Worm (Caenorhabditis elegans): Measurements from ENCODE around the gene col-2.

col-2 gene

DNA sequence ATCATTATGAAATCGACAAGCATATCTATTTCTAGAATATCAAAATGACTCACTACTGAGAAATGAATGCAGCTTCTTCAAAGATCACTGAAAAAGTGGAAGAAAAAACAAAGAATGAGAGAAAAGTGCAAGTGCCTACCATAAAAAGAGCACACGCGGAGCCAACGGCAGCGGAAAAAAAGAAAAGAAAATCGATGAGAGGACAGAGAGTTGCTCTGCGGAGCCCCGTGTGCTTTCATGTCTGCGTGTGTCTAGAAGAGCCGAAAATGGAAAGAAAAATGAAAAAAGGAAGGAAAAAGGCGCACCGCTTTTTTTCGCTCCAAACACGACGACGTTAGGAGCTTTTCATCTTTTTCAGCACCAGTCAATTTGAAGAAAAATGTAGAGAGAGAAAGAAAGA lies 22.5 kb downstream of the col-2 start, which contains the start of gene ipla-7 (continued):
- TF ChIP-seq sup-37 (GFP tag; optimal IDR thresholded peaks at IDR 0.05) (no peak), fkh-4 (tag; optimal IDR thresholded peaks at IDR 0.05; ENCODE audit: borderline replicate concordance) (no peak), vab-15 (tag; optimal IDR thresholded peaks at IDR 0.05) (no peak)

ce11 chrIV:10060795-10061194 lies 24.5 kb downstream of the col-2 start:
- TF ChIP-seq fkh-10 (GFP tag; optimal IDR thresholded peaks at IDR 0.05) (no peak), elt-2 (tag; optimal IDR thresholded peaks at IDR 0.05) (peak; percentile 53)

ce11 chrIV:10059175-10059574 lies 26.1 kb downstream of the col-2 start:
- no peak for TF ChIP-seq blmp-1 (tag; optimal IDR thresholded peaks at IDR 0.05)
- no peak for TF ChIP-seq isw-1 (GFP tag; IDR thresholded peaks at IDR 0.05)
- peak; percentile 70 for TF ChIP-seq tlp-1 (tag; optimal IDR thresholded peaks at IDR 0.05)
- no peak for TF ChIP-seq ztf-11 (tag; optimal IDR thresholded peaks at IDR 0.05)
- TF ChIP-seq nhr-71 (tag; optimal IDR thresholded peaks at IDR 0.05): peak; percentile 31
- peak; percentile 3 for TF ChIP-seq nhr-90 (tag; optimal IDR thresholded peaks at IDR 0.05; ENCODE audit: poor library complexity)
- no peak for TF ChIP-seq egl-27 (tag; optimal IDR thresholded peaks at IDR 0.05)
- TF ChIP-seq hlh-17 (GFP tag; optimal IDR thresholded peaks at IDR 0.05; ENCODE audit: borderline replicate concordance): no peak
- no peak for TF ChIP-seq egl-13 (tag; optimal IDR thresholded peaks at IDR 0.05)
- no peak for TF ChIP-seq efl-1 (optimal IDR thresholded peaks at IDR 0.05)
- TF ChIP-seq efl-1 (GFP tag; optimal IDR thresholded peaks at IDR 0.05 in 1 of 2): peak in 1 of 2 experiments; percentile 38
- peak; percentile 10 for TF ChIP-seq nhr-20 (tag; optimal IDR thresholded peaks at IDR 0.05)
- no peak for TF ChIP-seq fos-1 (tag; optimal IDR thresholded peaks at IDR 0.05)
- TF ChIP-seq elt-2 (tag; optimal IDR thresholded peaks at IDR 0.05): peak; percentile 98

DNA sequence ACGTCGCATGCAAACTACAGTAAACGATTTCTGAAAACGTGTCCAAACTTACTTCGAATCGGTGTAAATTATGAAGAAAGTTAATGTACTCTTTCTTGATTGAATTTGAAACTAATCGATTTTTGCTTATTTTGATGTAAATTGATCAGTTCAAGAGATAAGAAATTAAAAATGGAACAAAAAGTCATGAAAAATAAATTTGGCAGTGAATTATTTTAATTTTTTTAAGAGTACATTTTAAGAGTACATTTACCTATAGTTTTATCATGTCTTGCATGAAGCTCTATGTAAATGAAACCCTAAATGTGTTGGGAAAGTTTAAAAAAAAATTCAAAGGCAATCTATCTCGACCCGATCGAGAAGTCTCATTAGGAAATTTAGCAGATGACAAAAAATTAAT lies 29.1 kb downstream of the col-2 start, which contains the start of gene T04B2.7:
Gene T04B2.7 (minus strand): TSS at position 101 of the 400 bp plus-strand sequence.
- TF ChIP-seq fkh-10 (GFP tag; optimal IDR thresholded peaks at IDR 0.05) (no peak), elt-2 (tag; optimal IDR thresholded peaks at IDR 0.05) (no peak), lin-15B (tag; optimal IDR thresholded peaks at IDR 0.05) (no peak), C34B4.2 (tag; optimal IDR thresholded peaks at IDR 0.05) (no peak), lin-35 (GFP tag; optimal IDR thresholded peaks at IDR 0.05) (no peak), ceh-90 (tag; optimal IDR thresholded peaks at IDR 0.05) (no peak), nhr-28 (tag; optimal IDR thresholded peaks at IDR 0.05) (no peak), nhr-20 (tag; optimal IDR thresholded peaks at IDR 0.05) (no peak), pax-3 (tag; optimal IDR thresholded peaks at IDR 0.05) (no peak), elt-3 (tag; optimal IDR thresholded peaks at IDR 0.05) (no peak), efl-1 (optimal IDR thresholded peaks at IDR 0.05) (no peak), efl-1 (GFP tag; optimal IDR thresholded peaks at IDR 0.05 in 1 of 2) (no peak), ceh-88 (GFP tag; IDR thresholded peaks at IDR 0.05) (no peak), lin-14 (GFP tag; optimal IDR thresholded peaks at IDR 0.05) (no peak)

DNA sequence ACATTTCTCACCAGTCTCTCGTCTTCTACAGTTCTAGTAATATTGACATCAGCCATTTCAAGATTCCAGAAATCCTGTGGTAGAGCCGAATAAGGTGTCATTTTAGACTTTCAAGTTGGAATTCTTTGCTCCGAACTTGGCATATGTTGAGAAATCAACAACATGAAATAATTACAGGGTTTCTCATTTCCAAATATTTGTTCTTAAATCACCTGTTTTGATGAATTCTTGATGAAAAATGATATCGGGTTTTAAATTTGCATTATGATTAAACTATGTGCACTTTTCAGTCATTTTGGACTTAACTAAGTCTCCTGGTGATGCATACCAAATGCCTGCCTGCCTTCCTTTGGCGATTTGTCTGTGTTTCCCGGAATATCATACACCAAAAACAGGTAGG lies 31.7 kb downstream of the col-2 start, which contains the start of gene srv-12:
Gene srv-12 (minus strand): TSS at position 101 of the 400 bp plus-strand sequence.
- TF ChIP-seq lin-39 (tag; optimal IDR thresholded peaks at IDR 0.05) (no peak), snu-23 (GFP tag; optimal IDR thresholded peaks at IDR 0.05) (no peak), C04F5.9 (tag; optimal IDR thresholded peaks at IDR 0.05) (no peak), lin-35 (GFP tag; optimal IDR thresholded peaks at IDR 0.05) (no peak), mef-2 (tag; optimal IDR thresholded peaks at IDR 0.05) (no peak), lir-3 (tag; optimal IDR thresholded peaks at IDR 0.05; ENCODE audit: poor library complexity) (no peak), C34B4.2 (tag; optimal IDR thresholded peaks at IDR 0.05) (no peak), lsy-2 (tag; optimal IDR thresholded peaks at IDR 0.05) (no peak), lin-14 (GFP tag; optimal IDR thresholded peaks at IDR 0.05) (no peak), grh-1 (GFP tag; IDR thresholded peaks at IDR 0.05) (no peak), sox-4 (tag; optimal IDR thresholded peaks at IDR 0.05) (no peak), ces-1 (GFP tag; optimal IDR thresholded peaks at IDR 0.05) (no peak), aly-2 (tag; optimal IDR thresholded peaks at IDR 0.05) (no peak), Y116A8C.19 (tag; optimal IDR thresholded peaks at IDR 0.05; ENCODE audit: borderline replicate concordance) (no peak), nhr-12 (tag; optimal IDR thresholded peaks at IDR 0.05) (no peak), jun-1 (tag; optimal IDR thresholded peaks at IDR 0.05) (no peak), ceh-88 (GFP tag; IDR thresholded peaks at IDR 0.05) (no peak), nhr-11 (tag; optimal IDR thresholded peaks at IDR 0.05) (no peak), ceh-82 (tag; optimal IDR thresholded peaks at IDR 0.05) (no peak), ceh-90 (tag; optimal IDR thresholded peaks at IDR 0.05) (no peak)

Data from whole organism, L1 larva.